Worm (Caenorhabditis elegans): ENCODE measurements around the gene sri-47.
A peak's percentile ranks its signal among the peaks of the same experiment; 100 is the strongest.

Gene sri-47

DNA sequence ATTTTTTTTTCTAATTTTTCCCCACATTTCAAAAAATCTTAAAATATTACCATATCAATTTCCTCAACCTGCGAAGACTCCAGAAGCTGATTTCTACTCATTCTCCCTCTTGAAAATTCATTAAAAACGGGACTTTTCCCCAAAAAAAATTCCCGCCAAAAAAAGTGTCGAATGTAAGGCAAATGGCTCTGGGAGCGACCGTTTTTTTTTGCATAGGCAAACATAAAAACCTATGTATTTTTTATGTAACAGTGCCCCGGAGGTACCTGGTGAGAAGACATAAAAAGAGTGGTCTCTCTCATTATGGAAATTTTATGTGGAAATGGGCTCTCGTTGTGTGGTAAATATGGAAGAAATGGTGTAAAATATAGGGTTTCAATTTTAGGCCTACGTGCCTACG lies 27.5 kb downstream of the sri-47 start, which contains the start of gene ceh-87:
Gene ceh-87 (minus strand): TSS at position 101 of the 400 bp plus-strand sequence.
- no peak for TF ChIP-seq mep-1 (tag; optimal IDR thresholded peaks at IDR 0.05)
- TF ChIP-seq aha-1 (tag; optimal IDR thresholded peaks at IDR 0.05): no peak
- no peak for TF ChIP-seq tbx-2 (tag; optimal IDR thresholded peaks at IDR 0.05)
- TF ChIP-seq nhr-237 (tag; optimal IDR thresholded peaks at IDR 0.05): no peak
- TF ChIP-seq unc-130 (tag; optimal IDR thresholded peaks at IDR 0.05): no peak
- TF ChIP-seq hlh-4 (tag; optimal IDR thresholded peaks at IDR 0.05): no peak
- no peak for TF ChIP-seq C16A3.4 (tag; optimal IDR thresholded peaks at IDR 0.05)
- no peak for TF ChIP-seq nhr-84 (tag; optimal IDR thresholded peaks at IDR 0.05)

DNA sequence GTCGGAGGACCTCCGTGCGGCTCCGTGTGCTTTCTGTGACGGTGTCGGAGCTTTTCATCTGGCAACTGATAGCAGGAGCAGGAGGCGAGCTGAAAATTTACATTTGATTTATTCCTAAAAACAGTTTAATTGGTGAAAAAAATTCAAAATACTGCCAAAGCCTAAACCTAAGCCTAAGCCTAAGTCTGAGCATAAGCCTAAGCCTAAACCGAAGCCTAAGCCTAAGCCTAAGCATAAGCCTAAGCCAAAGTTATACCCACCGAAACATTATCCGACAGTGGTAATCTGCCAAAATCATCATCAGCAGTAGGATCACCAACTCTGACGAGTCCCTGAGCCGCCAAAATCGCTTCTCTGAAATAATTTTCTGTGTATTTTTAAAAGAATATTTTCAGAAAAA lies 28.1 kb downstream of the sri-47 start:
- no peak for TF ChIP-seq mab-9 (GFP tag; IDR thresholded peaks at IDR 0.05)
- TF ChIP-seq jun-1 (tag; optimal IDR thresholded peaks at IDR 0.05): no peak
- TF ChIP-seq nhr-11 (tag; optimal IDR thresholded peaks at IDR 0.05): no peak
- no peak for TF ChIP-seq fos-1 (tag; optimal IDR thresholded peaks at IDR 0.05)
- TF ChIP-seq Y116A8C.19 (tag; optimal IDR thresholded peaks at IDR 0.05; ENCODE audit: borderline replicate concordance): no peak
- no peak for TF ChIP-seq nhr-90 (tag; optimal IDR thresholded peaks at IDR 0.05; ENCODE audit: poor library complexity)
- TF ChIP-seq hpl-2 (GFP tag; optimal IDR thresholded peaks at IDR 0.05): no peak
- TF ChIP-seq elt-3 (tag; optimal IDR thresholded peaks at IDR 0.05): no peak
- TF ChIP-seq alr-1 (tag; optimal IDR thresholded peaks at IDR 0.05; ENCODE audit: borderline replicate concordance): no peak
- TF ChIP-seq swsn-7 (tag; optimal IDR thresholded peaks at IDR 0.05): no peak
- TF ChIP-seq efl-1 (optimal IDR thresholded peaks at IDR 0.05): no peak
- TF ChIP-seq efl-1 (GFP tag; optimal IDR thresholded peaks at IDR 0.05 in 1 of 2): no peak
- TF ChIP-seq pax-3 (tag; optimal IDR thresholded peaks at IDR 0.05): no peak
- TF ChIP-seq irx-1 (tag; optimal IDR thresholded peaks at IDR 0.05): no peak

DNA sequence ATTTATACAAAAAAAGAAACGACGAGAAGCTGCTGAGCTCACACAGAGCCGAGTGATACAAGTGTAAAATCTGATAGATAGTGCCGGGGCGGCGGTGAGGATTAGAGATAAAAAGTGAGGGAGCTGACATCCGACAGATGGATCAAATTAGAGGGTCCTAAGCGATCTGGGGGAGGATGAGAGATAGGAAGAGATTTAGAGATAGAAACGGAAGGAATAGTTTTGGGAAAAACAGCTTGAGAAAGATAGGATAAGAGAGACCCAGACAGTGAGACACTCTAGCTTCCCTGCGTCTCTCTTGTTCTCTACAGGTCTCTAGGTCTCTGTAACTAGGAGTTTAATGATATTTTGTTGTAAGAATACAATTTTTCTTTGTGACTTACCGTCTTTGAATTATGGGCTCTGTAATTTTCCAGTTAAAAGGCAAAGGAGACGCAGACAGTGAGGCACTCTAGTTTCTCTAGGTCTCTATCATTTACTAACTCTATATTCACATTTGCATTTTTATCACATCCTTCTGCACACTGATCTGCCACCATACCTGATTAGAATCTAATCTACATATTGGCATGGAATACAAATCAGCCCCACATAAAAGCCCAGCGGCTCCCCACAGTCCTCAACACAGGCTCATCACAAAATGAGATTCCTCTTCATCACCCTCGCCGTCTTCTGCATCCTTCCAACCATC lies 30.4 kb downstream of the sri-47 start, which contains the start of the genes sup-9 and nspf-1:
Gene sup-9 (minus strand): TSS at position 43 of the 691 bp plus-strand sequence.
Gene nspf-1 (plus strand): TSS at position 641 of the 691 bp plus-strand sequence.
- TF ChIP-seq ztf-11 (tag; optimal IDR thresholded peaks at IDR 0.05): no peak
- no peak for TF ChIP-seq ceh-8 (GFP tag; optimal IDR thresholded peaks at IDR 0.05)
- TF ChIP-seq nhr-76 (tag; optimal IDR thresholded peaks at IDR 0.05): no peak
- peak; percentile 50 to 51 for TF ChIP-seq efl-1 (optimal IDR thresholded peaks at IDR 0.05)
- no peak for TF ChIP-seq efl-1 (GFP tag; optimal IDR thresholded peaks at IDR 0.05 in 1 of 2)
- no peak for TF ChIP-seq lin-35 (GFP tag; optimal IDR thresholded peaks at IDR 0.05)
- no peak for TF ChIP-seq pag-3 (tag; optimal IDR thresholded peaks at IDR 0.05; ENCODE audit: borderline replicate concordance, insufficient read depth)
- TF ChIP-seq nhr-12 (tag; optimal IDR thresholded peaks at IDR 0.05): no peak
- TF ChIP-seq nhr-77 (tag; optimal IDR thresholded peaks at IDR 0.05): no peak
- TF ChIP-seq rnt-1 (tag; optimal IDR thresholded peaks at IDR 0.05): peak; percentile 73
- TF ChIP-seq lin-13 (GFP tag; optimal IDR thresholded peaks at IDR 0.05): peak; percentile 33
- TF ChIP-seq vab-15 (tag; optimal IDR thresholded peaks at IDR 0.05): no peak
- TF ChIP-seq ama-1 (optimal IDR thresholded peaks at IDR 0.05): no peak
- no peak for TF ChIP-seq pax-3 (tag; optimal IDR thresholded peaks at IDR 0.05)
- no peak for TF ChIP-seq lin-15B (tag; optimal IDR thresholded peaks at IDR 0.05)
- TF ChIP-seq nhr-237 (tag; optimal IDR thresholded peaks at IDR 0.05): no peak
- TF ChIP-seq dsc-1 (tag; optimal IDR thresholded peaks at IDR 0.05): peak; percentile 95
- no peak for TF ChIP-seq ceh-88 (GFP tag; IDR thresholded peaks at IDR 0.05)
- TF ChIP-seq swsn-7 (tag; optimal IDR thresholded peaks at IDR 0.05): peak; percentile 32
- TF ChIP-seq lin-14 (GFP tag; optimal IDR thresholded peaks at IDR 0.05): peak; percentile 81
- TF ChIP-seq irx-1 (tag; optimal IDR thresholded peaks at IDR 0.05): peak; percentile 44
- TF ChIP-seq nhr-28 (tag; optimal IDR thresholded peaks at IDR 0.05): no peak
- TF ChIP-seq nhr-71 (tag; optimal IDR thresholded peaks at IDR 0.05): peak; percentile 63
- TF ChIP-seq egl-27 (tag; optimal IDR thresholded peaks at IDR 0.05): no peak
- peak; percentile 43 for TF ChIP-seq nhr-19 (GFP tag; conservative IDR thresholded peaks at IDR 0.05)
- peak in 1 of 3 experiments; percentile 28 for TF ChIP-seq ceh-82 (tag; optimal IDR thresholded peaks at IDR 0.05)
- peak in 1 of 2 experiments; percentile 46 for TF ChIP-seq lsy-2 (tag; optimal IDR thresholded peaks at IDR 0.05)
- no peak for TF ChIP-seq aha-1 (tag; optimal IDR thresholded peaks at IDR 0.05)
- TF ChIP-seq ceh-63 (GFP tag; optimal IDR thresholded peaks at IDR 0.05): no peak
- no peak for TF ChIP-seq mdl-1 (tag; optimal IDR thresholded peaks at IDR 0.05)
- no peak for TF ChIP-seq C34B4.2 (tag; optimal IDR thresholded peaks at IDR 0.05)
- TF ChIP-seq efl-3 (GFP tag; optimal IDR thresholded peaks at IDR 0.05): no peak
- TF ChIP-seq alr-1 (tag; optimal IDR thresholded peaks at IDR 0.05; ENCODE audit: borderline replicate concordance): no peak
- no peak for TF ChIP-seq pqm-1 (tag; optimal IDR thresholded peaks at IDR 0.05)
